Worm (Caenorhabditis elegans) whole organism, L4 larva: ENCODE results near the gene nhr-195.
A peak's percentile ranks its signal among the peaks of the same experiment; 100 is the strongest.

ENCODE experiments used
- D1046.2 ChIP-seq: fragments of 200-800 bp; sonication (Bioruptor generic); IDR thresholded peaks from 2 replicates; pipeline ENCODE4 v1.3.6; 2022; ENCODE audit warnings: missing genetic modification characterization, missing compliant biosample characterization
- F26F4.8 ChIP-seq: fragments of 200-800 bp; sonication (Bioruptor generic); conservative IDR thresholded peaks from 2 replicates; pipeline ENCODE4 v1.3.6; 2022; ENCODE audit warnings: missing genetic modification characterization, missing compliant biosample characterization
- F44E2.7 ChIP-seq: fragments of 200-800 bp; sonication (Bioruptor generic); IDR thresholded peaks from 2 replicates; pipeline ENCODE4 v2.1.2; 2022; ENCODE audit warnings: missing genetic modification characterization, missing compliant biosample characterization
- T20F7.1 ChIP-seq: fragments of 200-800 bp; sonication (Bioruptor generic); optimal IDR thresholded peaks from 2 replicates; lab custom pipeline; 2018; ENCODE audit warnings: mild to moderate bottlenecking, missing genetic modification characterization, missing compliant biosample characterization
- T26A8.4 ChIP-seq: fragments of 200-800 bp; sonication (Bioruptor generic); IDR thresholded peaks from 2 replicates; pipeline ENCODE4 v1.3.6; 2022; ENCODE audit warnings: missing genetic modification characterization, missing compliant biosample characterization
- Y48G9A.11 ChIP-seq: fragments of 200-800 bp; sonication (Bioruptor generic); IDR thresholded peaks from 2 replicates; pipeline ENCODE4 v1.3.6; 2022; ENCODE audit warnings: missing genetic modification reagents, missing genetic modification characterization, missing compliant biosample characterization
- aha-1 ChIP-seq: fragments of 150-350 bp; peaks from one replicate; lab custom pipeline; 2014; ENCODE audit warnings: missing biosample characterization, missing genetic modification characterization
- attf-4 ChIP-seq: sonication (generic microtip); optimal IDR thresholded peaks from 3 replicates; lab custom pipeline; 2017; ENCODE audit warnings: missing biosample characterization, missing genetic modification characterization
- ceh-20 ChIP-seq: fragments of 200-800 bp; sonication (Bioruptor generic); IDR thresholded peaks from 2 replicates; pipeline ENCODE4 v1.3.6; 2022; ENCODE audit warnings: missing genetic modification reagents, missing genetic modification characterization, missing compliant biosample characterization
- ces-1 ChIP-seq: fragments of 150-350 bp; sonication (generic microtip); optimal IDR thresholded peaks from 4 replicates; lab custom pipeline; 2014; ENCODE audit warnings: missing biosample characterization, missing genetic modification reagents, missing genetic modification characterization
- ctbp-1 ChIP-seq: fragments of 200-800 bp; sonication (Bioruptor generic); IDR thresholded peaks from 2 replicates; pipeline ENCODE4 v1.3.6; 2022; ENCODE audit warnings: missing genetic modification reagents, missing genetic modification characterization, missing compliant biosample characterization
- daf-12 ChIP-seq: fragments of 150-350 bp; optimal IDR thresholded peaks from 2 replicates; lab custom pipeline; 2014; ENCODE audit warnings: missing biosample characterization, missing genetic modification reagents, missing genetic modification characterization
- daf-19 ChIP-seq: fragments of 200-800 bp; sonication (Bioruptor generic); conservative IDR thresholded peaks from 2 replicates; pipeline ENCODE4 v1.3.6; 2022; ENCODE audit warnings: missing genetic modification characterization, missing compliant biosample characterization
- daf-8 ChIP-seq: fragments of 200-800 bp; sonication (Bioruptor generic); IDR thresholded peaks from 2 replicates; pipeline ENCODE4 v1.3.6; 2022; ENCODE audit warnings: missing genetic modification characterization, missing compliant biosample characterization
- dmd-9 ChIP-seq: fragments of 200-800 bp; sonication (Bioruptor generic); IDR thresholded peaks from 2 replicates; pipeline ENCODE4 v1.3.6; 2022; ENCODE audit warnings: missing genetic modification reagents, missing genetic modification characterization, missing compliant biosample characterization
- dpl-1 ChIP-seq: fragments of 150-350 bp; optimal IDR thresholded peaks from 2 replicates; lab custom pipeline; 2014; ENCODE audit warnings: missing biosample characterization, missing genetic modification reagents, missing genetic modification characterization
- fkh-10 ChIP-seq: fragments of 150-350 bp; optimal IDR thresholded peaks from 2 replicates; lab custom pipeline; 2014; ENCODE audit warnings: missing biosample characterization, missing genetic modification reagents, missing genetic modification characterization
- hif-1 ChIP-seq, 2 experiments: sonication (generic microtip); optimal IDR thresholded peaks; 2 replicates each; lab custom pipeline; 2016 to 2017; ENCODE audit warnings: missing compliant biosample characterization in 2 of 2, missing genetic modification characterization in 2 of 2, missing genetic modification reagents in 2 of 2, missing genotype in 2 of 2, mild to moderate bottlenecking in 1 of 2
- hlh-30 ChIP-seq: sonication (generic microtip); optimal IDR thresholded peaks from 2 replicates; lab custom pipeline; 2017; ENCODE audit warnings: antibody characterized with exemption, mild to moderate bottlenecking, missing genetic modification characterization, missing compliant biosample characterization; ENCODE audit not compliant: insufficient read depth
- jun-1 ChIP-seq: fragments of 150-350 bp; optimal IDR thresholded peaks from 2 replicates; lab custom pipeline; 2014; ENCODE audit warnings: missing biosample characterization, missing genetic modification reagents, missing genetic modification characterization
- lim-7 ChIP-seq: fragments of 200-800 bp; sonication (Bioruptor generic); IDR thresholded peaks from 2 replicates; pipeline ENCODE4 v1.3.6; 2022; ENCODE audit warnings: missing genetic modification characterization, missing compliant biosample characterization
- lin-1 ChIP-seq: fragments of 200-800 bp; sonication (Bioruptor generic); IDR thresholded peaks from 2 replicates; pipeline ENCODE4 v1.3.6; 2022; ENCODE audit warnings: missing genetic modification reagents, missing genetic modification characterization, missing compliant biosample characterization
- lin-15B ChIP-seq: fragments of 150-350 bp; sonication (generic microtip); optimal IDR thresholded peaks from 3 replicates; lab custom pipeline; 2014; ENCODE audit warnings: missing biosample characterization, missing genetic modification characterization
- lin-29 ChIP-seq: fragments of 200-800 bp; sonication (Bioruptor generic); IDR thresholded peaks from 2 replicates; pipeline ENCODE4 v1.3.6; 2022; ENCODE audit warnings: missing genetic modification reagents, missing genetic modification characterization, missing compliant biosample characterization
- lin-38 ChIP-seq: fragments of 200-800 bp; sonication (Bioruptor generic); IDR thresholded peaks from 2 replicates; pipeline ENCODE4 v1.3.6; 2022; ENCODE audit warnings: missing genetic modification reagents, missing genetic modification characterization, missing compliant biosample characterization
- lin-39 ChIP-seq: fragments of 150-350 bp; optimal IDR thresholded peaks from 2 replicates; lab custom pipeline; 2014; ENCODE audit warnings: missing biosample characterization, missing genetic modification reagents, missing genetic modification characterization
- lir-3 ChIP-seq: sonication (generic microtip); optimal IDR thresholded peaks from 2 replicates; lab custom pipeline; 2016; ENCODE audit warnings: mild to moderate bottlenecking, missing genetic modification characterization, missing compliant biosample characterization
- madf-5 ChIP-seq, 2 experiments: fragments of 200-800 bp; sonication (Bioruptor generic); IDR thresholded peaks; 2 replicates each; pipeline ENCODE4 v1.3.6; 2022; ENCODE audit warnings: missing compliant biosample characterization in 2 of 2, missing genetic modification characterization in 2 of 2
- madf-9 ChIP-seq: fragments of 200-800 bp; sonication (Bioruptor generic); conservative IDR thresholded peaks from 2 replicates; pipeline ENCODE4 v1.3.6; 2022; ENCODE audit warnings: missing genetic modification reagents, missing genetic modification characterization, missing compliant biosample characterization
- mdl-1 ChIP-seq, 2 experiments: fragments of 150-350 bp in 1 of 2; sonication (generic microtip) in 1 of 2; optimal IDR thresholded peaks; 2 replicates each; lab custom pipeline; 2014 to 2017; ENCODE audit warnings: missing biosample characterization in 2 of 2, missing genetic modification characterization in 2 of 2
- mdt-29 ChIP-seq: fragments of 200-800 bp; sonication (Bioruptor generic); IDR thresholded peaks from 2 replicates; pipeline ENCODE4 v1.3.6; 2022; ENCODE audit warnings: missing genetic modification reagents, missing genetic modification characterization, missing compliant biosample characterization
- mes-2 ChIP-seq: sonication (generic microtip); optimal IDR thresholded peaks from 2 replicates; lab custom pipeline; 2016; ENCODE audit warnings: missing genotype, mild to moderate bottlenecking, missing genetic modification characterization, missing compliant biosample characterization; ENCODE audit not compliant: poor library complexity, severe bottlenecking
- mxl-3 ChIP-seq: fragments of 200-800 bp; sonication (Bioruptor generic); optimal IDR thresholded peaks from 2 replicates; lab custom pipeline; 2018; ENCODE audit warnings: mild to moderate bottlenecking, missing genetic modification characterization, missing compliant biosample characterization
- nhr-10 ChIP-seq: fragments of 150-350 bp; optimal IDR thresholded peaks from 2 replicates; lab custom pipeline; 2014; ENCODE audit warnings: missing biosample characterization, missing genetic modification characterization
- nhr-102 ChIP-seq: sonication (generic microtip); optimal IDR thresholded peaks from 2 replicates; lab custom pipeline; 2016; ENCODE audit warnings: mild to moderate bottlenecking, missing genetic modification characterization, moderate library complexity, missing compliant biosample characterization
- nhr-11 ChIP-seq: fragments of 150-350 bp; optimal IDR thresholded peaks from 2 replicates; lab custom pipeline; 2014; ENCODE audit warnings: missing biosample characterization, missing genetic modification characterization
- nhr-25 ChIP-seq: sonication (generic microtip); optimal IDR thresholded peaks from 2 replicates; lab custom pipeline; 2017; ENCODE audit warnings: missing genetic modification characterization, mild to moderate bottlenecking, missing compliant biosample characterization, antibody characterized with exemption, moderate library complexity, borderline replicate concordance; ENCODE audit not compliant: insufficient read depth
- nhr-42 ChIP-seq: fragments of 200-800 bp; sonication (Bioruptor generic); IDR thresholded peaks from 2 replicates; pipeline ENCODE4 v1.3.6; 2022; ENCODE audit warnings: missing genetic modification characterization, missing compliant biosample characterization
- nhr-76 ChIP-seq: fragments of 150-350 bp; optimal IDR thresholded peaks from 2 replicates; lab custom pipeline; 2014; ENCODE audit warnings: missing biosample characterization, missing genetic modification characterization
- pqm-1 ChIP-seq: sonication (generic microtip); optimal IDR thresholded peaks from 2 replicates; lab custom pipeline; 2017; ENCODE audit warnings: missing biosample characterization, missing genetic modification characterization
- rbr-2 ChIP-seq: sonication (generic microtip); optimal IDR thresholded peaks from 2 replicates; lab custom pipeline; 2016; ENCODE audit warnings: missing genotype, missing genetic modification characterization, missing compliant biosample characterization
- saeg-2 ChIP-seq: fragments of 200-800 bp; sonication (Bioruptor generic); IDR thresholded peaks from 2 replicates; pipeline ENCODE4 v1.3.6; 2022; ENCODE audit warnings: missing genetic modification reagents, missing genetic modification characterization, missing compliant biosample characterization
- spr-3 ChIP-seq: fragments of 200-800 bp; sonication (Bioruptor generic); optimal IDR thresholded peaks from 2 replicates; lab custom pipeline; 2018; ENCODE audit warnings: mild to moderate bottlenecking, missing genetic modification characterization, missing compliant biosample characterization
- unc-130 ChIP-seq: sonication (generic microtip); optimal IDR thresholded peaks from 2 replicates; lab custom pipeline; 2016; ENCODE audit warnings: missing genetic modification reagents, missing genetic modification characterization, missing compliant biosample characterization
- unc-62 ChIP-seq, 3 experiments: fragments of 150-350 bp in 1 of 3; sonication (generic microtip); optimal IDR thresholded peaks in 2 of 3; peaks in 1 of 3; 1 replicate in 1 of 3; 2 replicates in 2 of 3; lab custom pipeline; 2014 to 2017; ENCODE audit warnings: missing biosample characterization in 3 of 3, missing genetic modification characterization in 3 of 3, missing genetic modification reagents in 3 of 3, missing genotype in 1 of 3
- vab-7 ChIP-seq: fragments of 200-800 bp; sonication (Bioruptor generic); IDR thresholded peaks from 2 replicates; pipeline ENCODE4 v1.3.6; 2022; ENCODE audit warnings: missing genetic modification reagents, missing genetic modification characterization, missing compliant biosample characterization
- zag-1 ChIP-seq: fragments of 150-350 bp; optimal IDR thresholded peaks from 2 replicates; lab custom pipeline; 2014; ENCODE audit warnings: missing biosample characterization, missing genetic modification characterization
- zfp-3 ChIP-seq: fragments of 200-800 bp; sonication (Bioruptor generic); conservative IDR thresholded peaks from 2 replicates; pipeline ENCODE4 v1.3.6; 2022; ENCODE audit warnings: missing genetic modification reagents, missing genetic modification characterization, missing compliant biosample characterization
- zip-2 ChIP-seq: fragments of 150-350 bp; optimal IDR thresholded peaks from 2 replicates; lab custom pipeline; 2014; ENCODE audit warnings: missing biosample characterization, missing genetic modification characterization
- ztf-7 ChIP-seq: fragments of 150-350 bp; optimal IDR thresholded peaks from 2 replicates; lab custom pipeline; 2014; ENCODE audit warnings: missing biosample characterization, missing genetic modification characterization

Gene nhr-195

DNA sequence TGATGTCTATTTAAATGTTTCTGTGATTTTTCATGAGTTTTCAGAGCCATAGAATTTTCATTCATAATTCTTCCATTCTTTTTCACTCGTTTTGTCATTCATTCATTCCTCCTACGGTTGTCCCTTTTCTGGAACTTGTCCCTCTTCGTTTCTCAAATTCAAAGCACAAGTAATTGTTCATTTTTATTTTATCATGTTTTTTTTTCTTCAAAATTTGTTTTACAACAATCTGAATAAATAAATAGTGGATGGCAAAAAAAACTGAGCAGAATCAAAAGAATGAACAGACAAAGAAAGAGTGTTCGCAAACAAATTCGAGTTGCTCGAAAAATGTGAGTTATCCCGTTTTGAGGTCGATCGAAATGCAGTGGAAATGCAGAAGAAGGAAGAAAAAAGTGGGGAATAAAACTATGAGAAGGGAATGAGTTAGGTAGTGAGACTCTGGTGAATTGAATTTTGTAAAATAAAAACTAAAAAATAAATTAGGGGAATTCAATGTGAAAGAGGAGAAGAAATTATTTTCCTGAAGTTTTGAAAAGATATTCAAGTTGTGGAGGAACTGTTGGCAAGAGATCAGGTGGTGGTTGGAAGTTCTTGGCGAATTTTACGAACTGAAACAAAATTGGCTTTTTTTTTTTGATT is 32.6 kb downstream of the nhr-195 start (continued):
- TF ChIP-seq lim-7 (0 out of 2 replicates have a peak, but pooled peaks have one; percentile 35), nhr-10 (tag; lab: Kevin White, UChicago) (no peak), zag-1 (no peak), lir-3 (no peak), rbr-2 (tag; lab: Kevin White, UChicago) (peak; percentile 11), lin-38 (peak; percentile 29; the same call in 1 of the 2 replicates), madf-5 (GFP tag; IDR thresholded peaks at IDR 0.05; lab: Robert Waterston, UW) (no peak), aha-1 (tag; lab: Kevin White, UChicago) (peak; percentile 87), pqm-1 (tag; lab: Kevin White, UChicago) (no peak), dmd-9 (GFP tag; lab: Robert Waterston, UW) (no peak), lin-1 (GFP tag; lab: Robert Waterston, UW) (peak; percentile 87), F26F4.8 (GFP tag; lab: Robert Waterston, UW) (no peak), ceh-20 (GFP tag; lab: Robert Waterston, UW) (no peak), mes-2 (tag; lab: Kevin White, UChicago) (no peak), lin-39 (tag; lab: Kevin White, UChicago) (no peak), ces-1 (GFP tag; lab: Kevin White, UChicago) (no peak), vab-7 (0 out of 2 replicates have a peak, but pooled peaks have one; percentile 13), T20F7.1 (no peak), mxl-3 (GFP tag; lab: Kevin White, UChicago) (no peak), zfp-3 (GFP tag; lab: Robert Waterston, UW) (peak; percentile 88), dpl-1 (GFP tag; lab: Kevin White, UChicago) (no peak), T26A8.4 (GFP tag; lab: Robert Waterston, UW) (peak; percentile 77), nhr-42 (GFP tag; lab: Robert Waterston, UW) (0 out of 2 replicates have a peak, but pooled peaks have one; percentile 41), hlh-30 (no peak), nhr-25 (tag; lab: Kevin White, UChicago) (peak; percentile 12), unc-62 (GFP tag; optimal IDR thresholded peaks at IDR 0.05 in 1 of 2; lab: Kevin White, UChicago) (no peak), unc-62 (tag; optimal IDR thresholded peaks at IDR 0.05; lab: Kevin White, UChicago) (no peak), ztf-7 (no peak), daf-8 (GFP tag; lab: Robert Waterston, UW) (no peak), saeg-2 (no peak), attf-4 (tag; lab: Kevin White, UChicago) (no peak), mdt-29 (no peak), Y48G9A.11 (GFP tag; lab: Robert Waterston, UW) (no peak), nhr-102 (tag; lab: Kevin White, UChicago) (no peak), F44E2.7 (GFP tag; lab: Robert Waterston, UW) (no peak), daf-19 (0 out of 2 replicates have a peak, but pooled peaks have one; percentile 29), lin-15B (tag; lab: Kevin White, UChicago) (no peak), jun-1 (tag; lab: Kevin White, UChicago) (no peak), nhr-11 (tag; lab: Kevin White, UChicago) (no peak), madf-9 (GFP tag; lab: Robert Waterston, UW) (peak; percentile 57; the same call in 1 of the 2 replicates), spr-3 (GFP tag; lab: Kevin White, UChicago) (no peak), hif-1 (tag; optimal IDR thresholded peaks at IDR 0.05; lab: Kevin White, UChicago) (no peak), D1046.2 (GFP tag; lab: Robert Waterston, UW) (no peak), nhr-76 (no peak), zip-2 (peak; percentile 55), mdl-1 (tag; optimal IDR thresholded peaks at IDR 0.05; lab: Kevin White, UChicago) (no peak), unc-130 (GFP tag; lab: Kevin White, UChicago) (no peak), ctbp-1 (GFP tag; lab: Robert Waterston, UW) (peak; percentile 43; the same call in 1 of the 2 replicates), daf-12 (no peak), fkh-10 (no peak), lin-29 (GFP tag; lab: Robert Waterston, UW) (peak; percentile 38; the same call in 1 of the 2 replicates)
